Fruit fly (Drosophila melanogaster): ENCODE measurements around the gene INPP5E.

The INPP5E gene

DNA sequence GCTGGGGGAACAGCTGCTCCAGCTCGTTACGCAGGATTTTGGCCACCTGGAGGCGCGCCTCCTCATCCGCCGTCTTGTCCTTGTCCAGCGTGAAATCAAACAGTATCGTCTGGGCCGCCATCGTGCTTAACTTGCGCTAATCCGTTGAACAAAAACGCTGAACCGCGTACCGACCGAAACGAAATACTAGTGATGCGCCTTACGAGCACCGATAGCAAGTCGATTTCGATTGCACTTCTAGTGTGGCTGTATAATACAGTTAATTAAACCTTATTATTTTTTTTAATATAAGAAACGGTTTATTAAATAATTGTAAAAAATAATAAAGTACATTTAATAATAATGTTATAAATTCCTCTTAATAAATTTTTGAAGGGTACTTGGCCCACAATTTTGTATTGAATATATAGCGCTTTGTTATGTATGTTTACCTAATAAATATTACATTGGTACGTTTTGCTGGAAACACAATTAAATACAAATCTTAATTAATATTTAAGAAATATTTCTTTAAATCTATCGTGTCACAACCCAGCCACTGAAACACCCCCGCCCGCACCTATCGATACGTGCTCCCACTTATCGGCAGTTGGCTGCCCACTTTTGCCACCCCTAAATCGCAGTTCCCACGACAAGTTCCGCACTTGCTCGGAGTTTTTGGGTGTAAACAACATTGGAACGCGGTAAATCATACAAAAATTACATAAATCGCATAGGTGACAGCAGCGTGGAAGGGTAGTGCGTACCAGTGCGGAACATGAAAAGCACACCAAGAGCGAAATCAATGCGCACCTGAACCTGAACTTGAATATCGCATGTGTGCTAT lies at the start of gene INPP5E, which contains the start of gene Sms (continued):
- TF ChIP-seq CG5953 (GFP tag; IDR thresholded peaks at IDR 0.05) (no peak), CG42726 (GFP tag; IDR thresholded peaks at IDR 0.05; ENCODE audit: partially characterized antibody) (peak; percentile 83), fd102C (GFP tag; optimal IDR thresholded peaks at IDR 0.05) (no peak), Ets65A (GFP tag) (peak; percentile 72), Rx (GFP tag; IDR thresholded peaks at IDR 0.05) (no peak), TFAM (GFP tag; optimal IDR thresholded peaks at IDR 0.05) (no peak), Bteb2 (GFP tag; optimal IDR thresholded peaks at IDR 0.05) (peak; percentile 11), vvl (GFP tag; IDR thresholded peaks at IDR 0.05) (peak; percentile 38), ewg (GFP tag; optimal IDR thresholded peaks at IDR 0.05) (peak; percentile 14), CG15479 (GFP tag; optimal IDR thresholded peaks at IDR 0.05) (no peak), CG30403 (GFP tag; optimal IDR thresholded peaks at IDR 0.05) (peak; percentile 74), HmgD (GFP tag; optimal IDR thresholded peaks at IDR 0.05) (no peak), gce (GFP tag; IDR thresholded peaks at IDR 0.05) (no peak), CG10654 (GFP tag; optimal IDR thresholded peaks at IDR 0.05) (peak; percentile 7), lola (GFP tag; optimal IDR thresholded peaks at IDR 0.05) (peak in 1 of 3 experiments; percentile 59), CG4424 (GFP tag; optimal IDR thresholded peaks at IDR 0.05) (peak; percentile 34), ab (GFP tag; optimal IDR thresholded peaks at IDR 0.05) (no peak), Fer3 (tag; optimal IDR thresholded peaks at IDR 0.05) (peak; percentile 21), CG6683 (GFP tag; optimal IDR thresholded peaks at IDR 0.05) (no peak), amos (GFP tag; IDR thresholded peaks at IDR 0.05; ENCODE audit: partially characterized antibody) (peak; percentile 93), CG6854 (GFP tag; optimal IDR thresholded peaks at IDR 0.05) (no peak), Sox100B (GFP tag; optimal IDR thresholded peaks at IDR 0.05) (peak; percentile 65), CG6254 (GFP tag; optimal IDR thresholded peaks at IDR 0.05) (peak; percentile 11), Nf-YC (tag; optimal IDR thresholded peaks at IDR 0.05) (peak; percentile 61), cato (GFP tag; optimal IDR thresholded peaks at IDR 0.05; ENCODE audit: borderline replicate concordance) (peak; percentile 23), bbx (GFP tag; IDR thresholded peaks at IDR 0.05; ENCODE audit: partially characterized antibody) (peak; percentile 77), CG10565 (GFP tag; optimal IDR thresholded peaks at IDR 0.05) (no peak), CG10274 (GFP tag; optimal IDR thresholded peaks at IDR 0.05) (no peak), her (GFP tag; optimal IDR thresholded peaks at IDR 0.05) (no peak), CG4730 (GFP tag; IDR thresholded peaks at IDR 0.05) (no peak), CG2889 (GFP tag; IDR thresholded peaks at IDR 0.05) (0 out of 3 replicates have a peak, but pooled peaks have one; percentile 39), CG6175 (GFP tag; IDR thresholded peaks at IDR 0.05) (no peak), tgo (GFP tag; IDR thresholded peaks at IDR 0.05) (peak; percentile 43; the same call in 2 of the 3 replicates), CG17912 (GFP tag; optimal IDR thresholded peaks at IDR 0.05) (no peak), CG9609 (GFP tag; optimal IDR thresholded peaks at IDR 0.05) (no peak), gsb-n (tag; optimal IDR thresholded peaks at IDR 0.05) (peak; percentile 49), Xrp1 (GFP tag; IDR thresholded peaks at IDR 0.05) (peak; percentile 50; the same call in 1 of the 2 replicates), MBD-R2 (GFP tag; IDR thresholded peaks at IDR 0.05) (peak; percentile 26), E2f1 (GFP tag; IDR thresholded peaks at IDR 0.05) (no peak; the same call in 1 of the 2 replicates), Abd-B (GFP tag; optimal IDR thresholded peaks at IDR 0.05) (peak; percentile 44), fd3F (GFP tag; optimal IDR thresholded peaks at IDR 0.05) (no peak), nmo (GFP tag; optimal IDR thresholded peaks at IDR 0.05) (peak; percentile 75), crp (GFP tag; optimal IDR thresholded peaks at IDR 0.05) (peak in 1 of 2 experiments; percentile 5), Hr3 (GFP tag; optimal IDR thresholded peaks at IDR 0.05) (peak; percentile 79), cad (GFP tag; optimal IDR thresholded peaks at IDR 0.05) (no peak), CG3847 (GFP tag; IDR thresholded peaks at IDR 0.05) (peak; percentile 62; the same call in 1 of the 2 replicates), Stat92E (GFP tag; optimal IDR thresholded peaks at IDR 0.05) (no peak), CG7839 (tag; optimal IDR thresholded peaks at IDR 0.05) (peak; percentile 41)

Measured in whole organism, embryonic.